Fruit fly (Drosophila melanogaster) whole organism, prepupa: Measurements from ENCODE around the gene dunk.

Source experiments
- CG10631 ChIP-seq: fragments of 200-800 bp; sonication (Bioruptor generic); optimal IDR thresholded peaks from 2 replicates; lab custom pipeline; 2016; ENCODE audit warnings: missing biosample characterization, missing genetic modification characterization
- CG10669 ChIP-seq: fragments of 200-800 bp; sonication (Bioruptor generic); optimal IDR thresholded peaks from 3 replicates; lab custom pipeline; 2018; ENCODE audit warnings: missing biosample characterization, mild to moderate bottlenecking, missing genetic modification characterization, moderate library complexity
- CG11294 ChIP-seq: fragments of 200-800 bp; sonication (Bioruptor generic); IDR thresholded peaks from 2 replicates; pipeline ENCODE4 v1.3.6; 2022; ENCODE audit warnings: missing biosample characterization, missing genetic modification characterization
- CG15336 ChIP-seq: fragments of 200-800 bp; sonication (Bioruptor generic); IDR thresholded peaks from 2 replicates; pipeline ENCODE4 v1.3.6; 2022; ENCODE audit warnings: missing biosample characterization, missing genetic modification characterization
- CG3032 ChIP-seq: fragments of 200-800 bp; optimal IDR thresholded peaks from 2 replicates; lab custom pipeline; 2019; ENCODE audit warnings: missing biosample characterization, mild to moderate bottlenecking, missing genetic modification characterization, moderate library complexity
- CG31627 ChIP-seq: fragments of 200-800 bp; sonication (Bioruptor generic); optimal IDR thresholded peaks from 3 replicates; lab custom pipeline; 2016; ENCODE audit warnings: missing biosample characterization, missing genetic modification characterization
- CG3919 ChIP-seq: fragments of 200-800 bp; sonication (Bioruptor generic); optimal IDR thresholded peaks from 3 replicates; lab custom pipeline; 2016; ENCODE audit warnings: missing biosample characterization, missing genetic modification characterization
- CG4318 ChIP-seq: fragments of 200-800 bp; sonication (Bioruptor generic); optimal IDR thresholded peaks from 3 replicates; lab custom pipeline; 2017; ENCODE audit warnings: missing biosample characterization, mild to moderate bottlenecking, missing genetic modification characterization
- CG6163 ChIP-seq: fragments of 200-800 bp; sonication (Bioruptor generic); IDR thresholded peaks from 3 replicates; pipeline ENCODE4 v1.3.6; 2022; ENCODE audit warnings: missing biosample characterization, missing genetic modification characterization
- CG6808 ChIP-seq: fragments of 200-800 bp; sonication (Bioruptor generic); optimal IDR thresholded peaks from 3 replicates; lab custom pipeline; 2017; ENCODE audit warnings: missing biosample characterization, missing genetic modification characterization, mild to moderate bottlenecking, moderate library complexity, missing genetic modification reagents
- CG6854 ChIP-seq: fragments of 200-800 bp; sonication (Bioruptor generic); optimal IDR thresholded peaks from 2 replicates; lab custom pipeline; 2017; ENCODE audit warnings: missing biosample characterization, mild to moderate bottlenecking, missing genetic modification characterization
- CG7368 ChIP-seq: fragments of 200-800 bp; sonication (Bioruptor generic); optimal IDR thresholded peaks from 3 replicates; lab custom pipeline; 2016; ENCODE audit warnings: missing biosample characterization, missing genetic modification characterization
- CG8119 ChIP-seq: fragments of 200-800 bp; sonication (Bioruptor generic); IDR thresholded peaks from 3 replicates; pipeline ENCODE4 v1.3.6; 2022; ENCODE audit warnings: missing biosample characterization, missing genetic modification characterization
- CG8319 ChIP-seq: fragments of 200-800 bp; sonication (Bioruptor generic); optimal IDR thresholded peaks from 3 replicates; lab custom pipeline; 2016; ENCODE audit warnings: missing biosample characterization, missing genetic modification characterization
- CG8632 ChIP-seq: fragments of 200-800 bp; sonication (Bioruptor generic); optimal IDR thresholded peaks from 3 replicates; lab custom pipeline; 2016; ENCODE audit warnings: missing biosample characterization, missing genetic modification characterization
- CG9139 ChIP-seq: fragments of 200-800 bp; sonication (Bioruptor generic); optimal IDR thresholded peaks from 3 replicates; lab custom pipeline; 2017; ENCODE audit warnings: missing biosample characterization, mild to moderate bottlenecking, missing genetic modification characterization
- Eip75B ChIP-seq: fragments of 200-800 bp; sonication (Bioruptor generic); optimal IDR thresholded peaks from 3 replicates; lab custom pipeline; 2016; ENCODE audit warnings: missing biosample characterization, missing genetic modification characterization
- Eip78C ChIP-seq: fragments of 200-800 bp; sonication (Bioruptor generic); peaks from one replicate; lab custom pipeline; 2016; ENCODE audit warnings: missing biosample characterization, missing genetic modification characterization
- Eip93F ChIP-seq: fragments of 200-800 bp; sonication (Bioruptor generic); optimal IDR thresholded peaks from 2 replicates; lab custom pipeline; 2016; ENCODE audit warnings: missing biosample characterization, mild to moderate bottlenecking, missing genetic modification characterization
- Hr38 ChIP-seq: sonication (Bioruptor generic); optimal IDR thresholded peaks from 2 replicates; lab custom pipeline; 2016; ENCODE audit warnings: missing biosample characterization, missing genetic modification characterization
- Hr4 ChIP-seq: fragments of 200-800 bp; sonication (Bioruptor generic); optimal IDR thresholded peaks from 3 replicates; lab custom pipeline; 2016; ENCODE audit warnings: missing biosample characterization, missing genetic modification characterization
- Lpt ChIP-seq: fragments of 200-800 bp; sonication (Bioruptor generic); optimal IDR thresholded peaks from 3 replicates; lab custom pipeline; 2016; ENCODE audit warnings: missing biosample characterization, missing genetic modification characterization
- OdsH ChIP-seq: fragments of 200-800 bp; sonication (Bioruptor generic); optimal IDR thresholded peaks from 3 replicates; lab custom pipeline; 2016; ENCODE audit warnings: missing biosample characterization, missing genetic modification characterization
- Sox14 ChIP-seq: fragments of 200-800 bp; sonication (Bioruptor generic); optimal IDR thresholded peaks from 3 replicates; lab custom pipeline; 2016; ENCODE audit warnings: missing biosample characterization, missing genetic modification characterization
- Sox15 ChIP-seq: fragments of 200-800 bp; sonication (Bioruptor generic); optimal IDR thresholded peaks from 3 replicates; lab custom pipeline; 2016; ENCODE audit warnings: missing biosample characterization, missing genetic modification characterization
- acj6 ChIP-seq: fragments of 200-800 bp; sonication (Bioruptor generic); optimal IDR thresholded peaks from 3 replicates; lab custom pipeline; 2016; ENCODE audit warnings: missing biosample characterization, missing genetic modification characterization
- cyc ChIP-seq: fragments of 200-800 bp; sonication (Bioruptor generic); optimal IDR thresholded peaks from 3 replicates; lab custom pipeline; 2016; ENCODE audit warnings: missing biosample characterization, missing genetic modification characterization
- dac ChIP-seq: fragments of 200-800 bp; sonication (Bioruptor generic); optimal IDR thresholded peaks from 2 replicates; lab custom pipeline; 2017; ENCODE audit warnings: missing biosample characterization, mild to moderate bottlenecking, missing genetic modification characterization
- dsx ChIP-seq: fragments of 200-800 bp; optimal IDR thresholded peaks from 3 replicates; lab custom pipeline; 2019; ENCODE audit warnings: missing biosample characterization, mild to moderate bottlenecking, missing genetic modification characterization, moderate library complexity; ENCODE audit not compliant: poor library complexity, severe bottlenecking
- eg ChIP-seq: fragments of 200-800 bp; sonication (Bioruptor generic); IDR thresholded peaks from 3 replicates; pipeline ENCODE4 v1.3.6; 2022; ENCODE audit warnings: missing biosample characterization, missing genetic modification characterization
- fd85E ChIP-seq: fragments of 200-800 bp; sonication (Bioruptor generic); optimal IDR thresholded peaks from 3 replicates; lab custom pipeline; 2016; ENCODE audit warnings: missing biosample characterization, missing genetic modification characterization
- fkh ChIP-seq: fragments of 200-800 bp; sonication (Bioruptor generic); optimal IDR thresholded peaks from 3 replicates; lab custom pipeline; 2017; ENCODE audit warnings: missing biosample characterization, mild to moderate bottlenecking, missing genetic modification characterization, moderate library complexity
- lz ChIP-seq: fragments of 200-800 bp; sonication (Bioruptor generic); optimal IDR thresholded peaks from 3 replicates; lab custom pipeline; 2016; ENCODE audit warnings: missing biosample characterization, missing genetic modification characterization
- salr ChIP-seq, 2 experiments: fragments of 200-800 bp; sonication (Bioruptor generic); optimal IDR thresholded peaks; 3 replicates each; lab custom pipeline; 2016 to 2018; ENCODE audit warnings: missing biosample characterization in 2 of 2, missing genetic modification characterization in 2 of 2, mild to moderate bottlenecking in 1 of 2
- spab ChIP-seq: fragments of 200-800 bp; sonication (Bioruptor generic); optimal IDR thresholded peaks from 2 replicates; lab custom pipeline; 2017; ENCODE audit warnings: missing biosample characterization, mild to moderate bottlenecking, missing genetic modification characterization, missing genetic modification reagents
- svp ChIP-seq: fragments of 200-800 bp; sonication (Bioruptor generic); peaks from one replicate; lab custom pipeline; 2016; ENCODE audit warnings: missing biosample characterization, missing genetic modification characterization
- topi ChIP-seq: fragments of 200-800 bp; sonication (Bioruptor generic); optimal IDR thresholded peaks from 3 replicates; lab custom pipeline; 2016; ENCODE audit warnings: missing biosample characterization, missing genetic modification characterization
- vri ChIP-seq: fragments of 200-800 bp; sonication (Bioruptor generic); optimal IDR thresholded peaks from 3 replicates; lab custom pipeline; 2016; ENCODE audit warnings: missing biosample characterization, mild to moderate bottlenecking, missing genetic modification characterization

Gene dunk

DNA sequence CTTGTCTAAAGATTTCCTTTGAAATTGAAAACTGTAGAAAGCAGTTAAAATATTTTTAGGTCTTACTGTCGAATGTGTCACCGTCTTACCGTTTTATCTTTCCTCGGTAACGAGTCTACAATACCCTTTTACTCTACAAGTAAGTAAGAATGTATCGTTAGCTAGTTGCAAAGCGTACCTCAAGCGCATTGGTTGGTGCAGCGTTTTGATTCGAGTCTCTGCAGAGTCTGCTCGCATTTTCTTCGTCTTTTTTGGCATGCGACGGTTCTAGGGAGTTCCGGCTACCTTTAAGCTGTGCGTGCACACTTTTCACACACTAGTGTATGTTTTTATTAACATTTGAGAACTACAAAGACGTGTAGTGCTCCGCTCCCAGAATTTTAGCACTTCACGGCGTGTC, 11.5 kb upstream of the dunk start:
- TF ChIP-seq CG8119 (GFP tag; lab: Robert Waterston, UW) (no peak), vri (GFP tag; lab: Kevin White, UChicago) (no peak), lz (GFP tag; lab: Kevin White, UChicago) (no peak), CG15336 (GFP tag; lab: Robert Waterston, UW) (no peak), Eip75B (no peak), CG3919 (GFP tag; lab: Kevin White, UChicago) (no peak), fkh (GFP tag; lab: Kevin White, UChicago) (peak; percentile 5)

DNA sequence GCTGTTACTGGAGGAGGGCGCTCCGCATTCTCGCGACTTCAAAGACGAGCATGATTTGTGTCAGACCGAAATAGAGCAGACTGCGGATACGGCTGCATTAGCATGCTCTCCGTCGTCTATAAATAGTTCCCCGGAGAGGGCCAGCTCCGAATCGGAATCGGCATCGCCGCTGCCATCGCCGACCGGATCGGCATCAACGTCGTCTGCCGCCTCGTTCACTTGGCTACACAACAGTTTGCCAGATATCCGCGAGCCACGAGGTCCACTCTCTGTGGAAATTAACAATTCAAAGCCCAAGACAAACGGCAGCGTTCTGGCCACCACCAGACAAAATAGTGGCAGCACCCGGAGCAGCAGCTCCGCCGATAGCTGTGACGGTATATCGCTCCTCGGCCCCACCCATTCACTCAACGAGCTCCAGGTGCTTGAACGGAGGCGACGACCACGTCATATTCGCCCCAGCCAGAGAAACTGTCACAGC, 8.7 kb upstream of the dunk start:
- TF ChIP-seq CG31627 (GFP tag; lab: Kevin White, UChicago), result no peak
- no peak for TF ChIP-seq CG15336 (GFP tag; lab: Robert Waterston, UW)
- TF ChIP-seq Hr38 (GFP tag; lab: Kevin White, UChicago), result no peak
- no peak for TF ChIP-seq fd85E (GFP tag; lab: Kevin White, UChicago)
- TF ChIP-seq CG6808, result no peak
- no peak for TF ChIP-seq dac (GFP tag; lab: Kevin White, UChicago)
- TF ChIP-seq CG8119 (GFP tag; lab: Robert Waterston, UW), result no peak
- no peak for TF ChIP-seq acj6 (GFP tag; lab: Kevin White, UChicago)
- TF ChIP-seq CG6163 (GFP tag; lab: Robert Waterston, UW), result no peak
- TF ChIP-seq CG4318 (GFP tag; lab: Kevin White, UChicago), result no peak
- no peak for TF ChIP-seq CG8319 (GFP tag; lab: Kevin White, UChicago)
- no peak for TF ChIP-seq lz (GFP tag; lab: Kevin White, UChicago)
- no peak for TF ChIP-seq Sox15 (GFP tag; lab: Kevin White, UChicago)
- TF ChIP-seq svp (GFP tag; lab: Kevin White, UChicago), result no peak

DNA sequence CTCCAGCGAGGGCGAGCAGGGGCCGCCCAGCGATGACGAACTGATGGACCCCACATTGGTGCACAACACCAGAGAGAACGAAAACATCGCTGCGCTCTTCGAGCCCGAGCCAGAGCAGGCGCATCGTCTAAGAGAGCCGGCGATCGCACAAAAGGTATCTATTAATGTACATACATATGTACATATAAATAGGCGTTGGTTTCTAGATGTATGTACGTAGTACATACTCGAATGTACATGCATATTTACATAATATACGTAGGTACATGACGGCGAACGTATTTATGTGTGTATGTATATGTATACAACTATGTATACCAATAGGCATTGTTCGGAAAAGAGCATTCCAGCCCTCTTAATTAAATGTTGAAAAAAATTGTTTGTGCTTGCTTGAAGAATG, 7.3 kb upstream of the dunk start:
- TF ChIP-seq Eip78C (GFP tag; lab: Kevin White, UChicago) (peak; percentile 49), topi (GFP tag; lab: Kevin White, UChicago) (no peak), salr (GFP tag; optimal IDR thresholded peaks at IDR 0.05; lab: Kevin White, UChicago) (no peak), dac (GFP tag; lab: Kevin White, UChicago) (no peak), cyc (no peak), fkh (GFP tag; lab: Kevin White, UChicago) (peak; percentile 64), svp (GFP tag; lab: Kevin White, UChicago) (no peak), CG4318 (GFP tag; lab: Kevin White, UChicago) (no peak)

DNA sequence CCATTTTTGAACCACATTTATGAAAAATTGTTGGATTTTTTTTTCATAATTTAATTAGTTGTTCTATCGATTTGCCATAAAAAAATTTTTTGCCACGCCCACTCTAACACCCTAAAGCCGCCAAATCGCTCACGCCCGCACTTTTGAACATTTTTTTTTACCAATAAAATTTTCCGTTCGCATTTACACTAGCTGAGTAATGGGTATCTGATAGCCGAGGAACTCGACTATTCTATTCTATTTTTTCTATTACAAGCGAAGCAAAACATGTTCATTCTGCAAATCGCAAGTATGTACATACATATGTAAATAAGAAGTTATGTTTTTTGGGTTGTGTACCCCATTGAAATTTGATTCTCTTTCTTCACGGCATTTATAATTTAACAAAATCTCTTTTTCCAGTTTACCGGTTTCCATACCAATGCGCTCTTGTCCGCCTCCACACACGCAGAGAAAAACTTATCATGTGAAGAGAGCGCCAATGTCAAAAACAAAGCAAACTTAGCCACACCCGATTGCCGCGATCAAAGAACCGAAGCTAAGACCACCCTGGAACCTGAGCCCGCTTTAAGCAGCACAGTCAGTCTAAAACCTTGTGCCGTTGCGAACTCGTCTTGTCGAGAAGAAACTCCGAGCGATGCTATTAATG, 6.0 kb upstream of the dunk start:
- TF ChIP-seq CG9139 (GFP tag; lab: Kevin White, UChicago) (peak; percentile 14), Sox14 (GFP tag; lab: Kevin White, UChicago) (peak; percentile 21), CG3032 (tag; lab: Kevin White, UChicago) (no peak), dsx (GFP tag; lab: Kevin White, UChicago) (peak; percentile 10), svp (GFP tag; lab: Kevin White, UChicago) (peak; percentile 60), Eip78C (GFP tag; lab: Kevin White, UChicago) (peak; percentile 2)

DNA sequence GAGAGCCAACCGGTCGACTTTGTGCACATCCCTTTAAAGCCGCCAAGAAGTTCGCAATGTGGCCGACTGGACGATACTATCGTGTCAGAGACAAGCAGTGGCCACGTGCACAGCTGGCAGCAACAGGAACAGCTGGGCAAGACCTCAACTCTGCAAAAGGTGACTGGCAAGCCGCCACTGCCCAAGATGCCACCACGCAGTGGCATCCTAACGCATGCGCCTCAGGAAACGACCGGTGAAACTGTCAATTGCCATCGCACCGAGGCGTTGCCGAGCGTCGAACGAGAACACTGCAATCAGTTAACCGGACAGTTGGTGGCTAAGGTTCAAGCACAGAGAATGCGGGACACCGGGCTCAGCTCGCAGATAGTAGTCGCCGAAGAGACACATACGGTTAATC, 5.2 kb upstream of the dunk start:
- peak; percentile 74 for TF ChIP-seq svp (GFP tag; lab: Kevin White, UChicago)
- TF ChIP-seq spab (GFP tag; lab: Kevin White, UChicago), result no peak
- no peak for TF ChIP-seq CG7368
- TF ChIP-seq, all 60 proteins: peak for 1

DNA sequence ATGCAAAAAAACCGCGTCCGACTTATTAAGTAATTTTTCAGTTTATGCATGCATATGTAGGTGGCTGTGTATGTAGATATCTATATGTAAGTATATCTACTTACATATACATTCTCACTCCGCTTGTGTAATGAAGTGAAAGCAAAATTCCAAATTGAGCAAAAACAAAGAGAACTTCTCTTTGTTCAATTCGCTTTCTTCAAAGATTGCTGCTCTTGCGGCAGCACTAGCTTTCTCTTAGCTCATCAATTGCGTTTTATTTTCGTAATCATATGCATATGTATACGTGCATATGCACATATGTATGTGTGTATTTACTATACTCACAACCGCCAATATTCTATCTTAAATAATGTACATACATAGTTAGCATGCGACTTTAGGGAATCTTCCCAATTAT, 2.7 kb upstream of the dunk start:
- TF ChIP-seq eg, result no peak
- TF ChIP-seq dsx (GFP tag; lab: Kevin White, UChicago), result no peak
- TF ChIP-seq Eip93F (GFP tag; lab: Kevin White, UChicago), result no peak
- no peak for TF ChIP-seq Lpt
- TF ChIP-seq CG9139 (GFP tag; lab: Kevin White, UChicago), result no peak
- TF ChIP-seq CG10669 (GFP tag; lab: Kevin White, UChicago), result no peak
- no peak for TF ChIP-seq CG10631 (GFP tag; lab: Kevin White, UChicago)
- peak; percentile 56 for TF ChIP-seq Eip78C (GFP tag; lab: Kevin White, UChicago)
- peak; percentile 82 for TF ChIP-seq vri (GFP tag; lab: Kevin White, UChicago)
- TF ChIP-seq topi (GFP tag; lab: Kevin White, UChicago), result no peak
- TF ChIP-seq Hr38 (GFP tag; lab: Kevin White, UChicago), result no peak
- TF ChIP-seq CG3919 (GFP tag; lab: Kevin White, UChicago), result no peak
- TF ChIP-seq salr (GFP tag; optimal IDR thresholded peaks at IDR 0.05; lab: Kevin White, UChicago), result no peak
- no peak for TF ChIP-seq CG8632
- TF ChIP-seq CG6854 (GFP tag; lab: Kevin White, UChicago), result no peak
- TF ChIP-seq CG15336 (GFP tag; lab: Robert Waterston, UW), result 0 out of 2 replicates have a peak, but pooled peaks have one; percentile 9
- TF ChIP-seq CG11294, result no peak
- peak; percentile 36 for TF ChIP-seq fkh (GFP tag; lab: Kevin White, UChicago)
- TF ChIP-seq cyc, result no peak
- TF ChIP-seq svp (GFP tag; lab: Kevin White, UChicago), result no peak
- no peak for TF ChIP-seq OdsH (GFP tag; lab: Kevin White, UChicago)
- no peak for TF ChIP-seq acj6 (GFP tag; lab: Kevin White, UChicago)
- TF ChIP-seq Hr4 (GFP tag; lab: Kevin White, UChicago), result no peak
- TF ChIP-seq CG3032 (tag; lab: Kevin White, UChicago), result no peak
